Fruit fly (Drosophila melanogaster) whole organism, wandering third instar larva: ENCODE data around the gene bys.

ENCODE experiments used
- Abd-B ChIP-seq: fragments of >200 bp; optimal IDR thresholded peaks from 2 replicates; lab custom pipeline; 2017; ENCODE audit warnings: missing biosample characterization, missing genetic modification characterization
- CG32264 ChIP-seq: fragments of 200-800 bp; sonication (Bioruptor generic); optimal IDR thresholded peaks from 2 replicates; lab custom pipeline; 2016; ENCODE audit warnings: missing biosample characterization, missing genetic modification characterization
- CG9705 ChIP-seq: fragments of 200-800 bp; sonication (Bioruptor generic); optimal IDR thresholded peaks from 2 replicates; lab custom pipeline; 2018; ENCODE audit warnings: missing biosample characterization, mild to moderate bottlenecking, missing genetic modification characterization
- CrebA ChIP-seq: fragments of 200-800 bp; sonication (Bioruptor generic); optimal IDR thresholded peaks from 2 replicates; lab custom pipeline; 2016; ENCODE audit warnings: missing biosample characterization, mild to moderate bottlenecking, missing genetic modification characterization, borderline replicate concordance
- Dfd ChIP-seq: fragments of >200 bp; optimal IDR thresholded peaks from 2 replicates; lab custom pipeline; 2017; ENCODE audit warnings: missing biosample characterization, missing genetic modification characterization
- Dif ChIP-seq: fragments of 200-275, 200-300 bp; sonication (Bioruptor generic); optimal IDR thresholded peaks from 2 replicates; lab custom pipeline; 2018; ENCODE audit warnings: missing biosample characterization, missing genetic modification characterization; ENCODE audit not compliant: partially characterized antibody
- GATAd ChIP-seq: sonication (Bioruptor generic); optimal IDR thresholded peaks from 2 replicates; lab custom pipeline; 2016; ENCODE audit warnings: missing biosample characterization, missing genetic modification characterization
- HLH106 ChIP-seq: fragments of 200-800 bp; optimal IDR thresholded peaks from 3 replicates; lab custom pipeline; 2019; ENCODE audit warnings: missing biosample characterization, mild to moderate bottlenecking, missing genetic modification characterization, moderate library complexity
- Hnf4 ChIP-seq: fragments of 200-800 bp; sonication (Bioruptor generic); optimal IDR thresholded peaks from 2 replicates; lab custom pipeline; 2016; ENCODE audit warnings: missing biosample characterization, mild to moderate bottlenecking, missing genetic modification characterization
- Hr78 ChIP-seq: fragments of >200 bp; optimal IDR thresholded peaks from 2 replicates; lab custom pipeline; 2017; ENCODE audit warnings: missing biosample characterization, missing genetic modification characterization
- Hr83 ChIP-seq: fragments of 200-300 bp; sonication (Bioruptor generic); optimal IDR thresholded peaks from 2 replicates; lab custom pipeline; 2016; ENCODE audit warnings: missing biosample characterization, mild to moderate bottlenecking, missing genetic modification characterization, moderate library complexity; ENCODE audit not compliant: poor library complexity, severe bottlenecking
- Jra ChIP-seq: sonication (Bioruptor generic); optimal IDR thresholded peaks from 2 replicates; lab custom pipeline; 2016; ENCODE audit warnings: missing biosample characterization, missing genetic modification characterization
- Mio ChIP-seq: sonication (Bioruptor generic); optimal IDR thresholded peaks from 2 replicates; lab custom pipeline; 2016; ENCODE audit warnings: missing biosample characterization, missing genetic modification characterization
- Myc ChIP-seq: fragments of >200 bp; optimal IDR thresholded peaks from 2 replicates; lab custom pipeline; 2017
- N ChIP-seq: fragments of >200 bp; optimal IDR thresholded peaks from 2 replicates; lab custom pipeline; 2018; ENCODE audit warnings: missing biosample characterization, missing external identifiers, missing genetic modification characterization
- OdsH ChIP-seq: fragments of 200-800 bp; sonication (Bioruptor generic); optimal IDR thresholded peaks from 2 replicates; lab custom pipeline; 2016; ENCODE audit warnings: missing biosample characterization, mild to moderate bottlenecking, missing genetic modification characterization
- Rel ChIP-seq, 2 experiments: fragments of 200-800 bp; sonication (Bioruptor generic) in 1 of 2; optimal IDR thresholded peaks; 2 replicates in 1 of 2; 3 replicates in 1 of 2; lab custom pipeline; 2016 to 2019; ENCODE audit warnings: mild to moderate bottlenecking in 2 of 2, missing biosample characterization in 2 of 2, missing genetic modification characterization in 2 of 2, moderate library complexity in 1 of 2
- Sp1 ChIP-seq: fragments of 200-800 bp; sonication (Bioruptor generic); optimal IDR thresholded peaks from 3 replicates; lab custom pipeline; 2019; ENCODE audit warnings: missing biosample characterization, mild to moderate bottlenecking, missing genetic modification characterization, moderate library complexity
- Vsx2 ChIP-seq: fragments of 200-300, 225-300 bp; sonication (Bioruptor generic); optimal IDR thresholded peaks from 2 replicates; lab custom pipeline; 2018; ENCODE audit warnings: missing biosample characterization, missing genetic modification characterization; ENCODE audit not compliant: partially characterized antibody
- br ChIP-seq: fragments of 200-800 bp; sonication (Bioruptor generic); optimal IDR thresholded peaks from 2 replicates; lab custom pipeline; 2016; ENCODE audit warnings: missing biosample characterization, missing genetic modification characterization
- brk ChIP-seq: fragments of 200-800 bp; sonication (Bioruptor generic); optimal IDR thresholded peaks from 2 replicates; lab custom pipeline; 2016; ENCODE audit warnings: missing biosample characterization, mild to moderate bottlenecking, missing genetic modification characterization
- dl ChIP-seq, 2 experiments: fragments of 175-275, 200-275 bp in 1 of 2; fragments of 200-275 bp in 1 of 2; sonication (Bioruptor generic); optimal IDR thresholded peaks; lab custom pipeline; 2018; ENCODE audit warnings: mild to moderate bottlenecking in 2 of 2, missing biosample characterization in 2 of 2, missing genetic modification characterization in 2 of 2, moderate library complexity in 2 of 2; ENCODE audit not compliant: partially characterized antibody in 2 of 2, insufficient read depth in 1 of 2
- dmrt93B ChIP-seq: fragments of 200-800 bp; sonication (Bioruptor generic); optimal IDR thresholded peaks from 2 replicates; lab custom pipeline; 2018; ENCODE audit warnings: missing biosample characterization, mild to moderate bottlenecking, missing genetic modification characterization
- dsf ChIP-seq: sonication (Bioruptor generic); optimal IDR thresholded peaks from 2 replicates; lab custom pipeline; 2016; ENCODE audit warnings: missing biosample characterization, missing genetic modification characterization, borderline replicate concordance
- ey ChIP-seq: fragments of 200-800 bp; sonication (Bioruptor generic); optimal IDR thresholded peaks from 2 replicates; lab custom pipeline; 2016; ENCODE audit warnings: missing biosample characterization, missing genetic modification characterization
- foxo ChIP-seq, 2 experiments: fragments of 200-800 bp; sonication (Bioruptor generic); optimal IDR thresholded peaks; 2 replicates in 1 of 2; 3 replicates in 1 of 2; lab custom pipeline; 2016 to 2017; ENCODE audit warnings: missing biosample characterization in 2 of 2, missing genetic modification characterization in 2 of 2
- fru ChIP-seq: fragments of 200-800 bp; sonication (Bioruptor generic); optimal IDR thresholded peaks from 3 replicates; lab custom pipeline; 2016; ENCODE audit warnings: missing biosample characterization, mild to moderate bottlenecking, missing genetic modification characterization
- h ChIP-seq: fragments of 200-800 bp; sonication (Bioruptor generic); optimal IDR thresholded peaks from 3 replicates; lab custom pipeline; 2016; ENCODE audit warnings: missing biosample characterization, mild to moderate bottlenecking, missing genetic modification characterization
- jim ChIP-seq: fragments of 175-275, 200-325 bp; sonication (Bioruptor generic); optimal IDR thresholded peaks from 2 replicates; lab custom pipeline; 2016; ENCODE audit warnings: missing biosample characterization, mild to moderate bottlenecking, missing genetic modification characterization
- lola ChIP-seq: fragments of >200 bp; optimal IDR thresholded peaks from 2 replicates; lab custom pipeline; 2017; ENCODE audit warnings: missing biosample characterization, missing genetic modification characterization
- pan ChIP-seq: fragments of >200 bp; optimal IDR thresholded peaks from 2 replicates; lab custom pipeline; 2017
- psq ChIP-seq: fragments of 200-800 bp; sonication (Bioruptor generic); optimal IDR thresholded peaks from 3 replicates; lab custom pipeline; 2017; ENCODE audit warnings: missing biosample characterization, mild to moderate bottlenecking, missing genetic modification characterization, moderate library complexity
- rgr ChIP-seq: fragments of 200-800 bp; sonication (Bioruptor generic); optimal IDR thresholded peaks from 3 replicates; lab custom pipeline; 2016; ENCODE audit warnings: missing biosample characterization, mild to moderate bottlenecking, missing genetic modification characterization
- sage ChIP-seq: fragments of 200-800 bp; sonication (Bioruptor generic); optimal IDR thresholded peaks from 2 replicates; lab custom pipeline; 2016; ENCODE audit warnings: missing biosample characterization, mild to moderate bottlenecking, missing genetic modification characterization
- sv ChIP-seq: fragments of 200-800 bp; sonication (Bioruptor generic); optimal IDR thresholded peaks from 3 replicates; lab custom pipeline; 2016; ENCODE audit warnings: missing biosample characterization, missing genetic modification characterization
- tai ChIP-seq: sonication (Bioruptor generic); optimal IDR thresholded peaks from 2 replicates; lab custom pipeline; 2016; ENCODE audit warnings: missing biosample characterization, missing genetic modification characterization
- usp ChIP-seq: fragments of >200 bp; optimal IDR thresholded peaks from 2 replicates; lab custom pipeline; 2017; ENCODE audit warnings: missing biosample characterization, missing genetic modification characterization
- woc ChIP-seq: sonication (Bioruptor generic); optimal IDR thresholded peaks from 2 replicates; lab custom pipeline; 2016; ENCODE audit warnings: missing biosample characterization, mild to moderate bottlenecking, missing genetic modification characterization

Gene bys

dm6 chrX:7900659-7901058 is 1.0 kb upstream of the bys start:
- TF ChIP-seq Rel (GFP tag; optimal IDR thresholded peaks at IDR 0.05; lab: Kevin White, UChicago) (no peak), Rel (tag; optimal IDR thresholded peaks at IDR 0.05; lab: Kevin White, UChicago) (peak; percentile 88), OdsH (GFP tag; lab: Kevin White, UChicago) (no peak), N (GFP tag; lab: Kevin White, UChicago) (no peak), CG9705 (GFP tag; lab: Kevin White, UChicago) (no peak), CrebA (GFP tag; lab: Kevin White, UChicago) (no peak), ey (GFP tag; lab: Kevin White, UChicago) (no peak), Hnf4 (GFP tag; lab: Kevin White, UChicago) (no peak), Dfd (GFP tag; lab: Kevin White, UChicago) (no peak)
- TF ChIP-seq, all 38 proteins: peak for 1

DNA sequence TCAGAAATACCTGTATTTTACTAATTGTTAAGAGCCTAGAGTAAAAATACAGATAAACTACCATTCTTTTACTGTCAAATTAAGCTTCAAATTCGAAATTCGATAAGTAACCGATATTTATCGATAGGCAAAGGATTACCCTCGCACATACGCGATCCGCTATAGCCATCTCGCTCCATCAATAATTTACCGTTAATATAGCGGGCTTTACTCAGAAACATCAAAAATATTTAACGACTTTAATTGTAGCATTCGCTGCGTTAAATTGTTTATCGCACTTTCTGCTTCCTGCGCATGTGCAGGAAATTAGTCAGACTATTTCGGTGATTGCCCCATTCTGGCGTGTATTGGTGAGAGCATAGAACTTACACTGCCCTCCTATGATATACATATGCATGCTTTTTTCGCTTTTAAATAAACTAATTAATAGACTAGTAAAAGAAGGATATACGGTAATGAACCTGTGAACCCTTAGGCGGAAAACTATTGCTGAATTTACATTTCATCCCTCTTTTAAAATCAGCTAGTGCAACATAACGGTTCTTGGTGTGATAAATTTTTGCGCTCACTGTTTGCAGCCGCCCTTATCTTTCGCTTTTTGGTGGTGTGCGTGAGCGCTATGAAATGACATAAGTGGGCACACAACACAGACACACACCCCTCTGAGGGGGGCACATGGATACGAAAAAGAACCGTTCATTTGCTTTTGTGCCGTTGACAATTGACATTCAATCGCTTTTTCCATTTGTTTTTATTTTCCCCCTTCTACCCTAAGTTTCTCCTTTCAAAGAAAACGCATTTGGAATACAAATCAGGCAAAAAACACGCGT is 6.8 kb downstream of the bys start, which contains the start of the genes dpr14 and spidey:
Gene dpr14 (minus strand): TSS at position 48 of the 830 bp plus-strand sequence.
Gene spidey (plus strand): TSS at position 693 of the 830 bp plus-strand sequence.
- no peak for TF ChIP-seq Hr83
- TF ChIP-seq Hnf4 (GFP tag; lab: Kevin White, UChicago): peak; percentile 70
- peak; percentile 81 for TF ChIP-seq Sp1 (GFP tag; lab: Kevin White, UChicago)
- no peak for TF ChIP-seq CrebA (GFP tag; lab: Kevin White, UChicago)
- no peak for TF ChIP-seq Abd-B (GFP tag; lab: Kevin White, UChicago)
- TF ChIP-seq pan (lab: Kevin White, UChicago): no peak
- TF ChIP-seq Dif (GFP tag; lab: Kevin White, UChicago): peak; percentile 36
- TF ChIP-seq ey (GFP tag; lab: Kevin White, UChicago): peak; percentile 83
- TF ChIP-seq h (GFP tag; lab: Kevin White, UChicago): peak; percentile 85
- TF ChIP-seq Myc (lab: Kevin White, UChicago): no peak
- TF ChIP-seq jim (GFP tag; lab: Kevin White, UChicago): no peak
- TF ChIP-seq brk: no peak
- no peak for TF ChIP-seq tai (GFP tag; lab: Kevin White, UChicago)
- TF ChIP-seq woc (GFP tag; lab: Kevin White, UChicago): peak; percentile 71
- no peak for TF ChIP-seq GATAd (GFP tag; lab: Kevin White, UChicago)
- TF ChIP-seq dsf (GFP tag; lab: Kevin White, UChicago): no peak
- no peak for TF ChIP-seq lola (GFP tag; lab: Kevin White, UChicago)
- no peak for TF ChIP-seq dl (GFP tag; optimal IDR thresholded peaks at IDR 0.05; lab: Kevin White, UChicago; ENCODE audit: insufficient read depth in 1 of 2, partially characterized antibody in 2 of 2)
- peak; percentile 83 for TF ChIP-seq HLH106 (tag; lab: Kevin White, UChicago)
- peak; percentile 77 for TF ChIP-seq br (GFP tag; lab: Kevin White, UChicago)
- peak; percentile 65 for TF ChIP-seq Vsx2 (GFP tag; lab: Kevin White, UChicago)
- TF ChIP-seq Dfd (GFP tag; lab: Kevin White, UChicago): no peak
- TF ChIP-seq Jra: peak; percentile 39
- TF ChIP-seq Hr78: no peak
- TF ChIP-seq N (GFP tag; lab: Kevin White, UChicago): no peak
- TF ChIP-seq fru (GFP tag; lab: Kevin White, UChicago): peak; percentile 86
- TF ChIP-seq rgr (GFP tag; lab: Kevin White, UChicago): peak; percentile 79
- peak; percentile 65 for TF ChIP-seq CG9705 (GFP tag; lab: Kevin White, UChicago)
- peak; percentile 64 for TF ChIP-seq psq (GFP tag; lab: Kevin White, UChicago)
- TF ChIP-seq foxo (GFP tag; optimal IDR thresholded peaks at IDR 0.05; lab: Kevin White, UChicago): peak in 1 of 2 experiments; percentile 79
- no peak for TF ChIP-seq Rel (GFP tag; optimal IDR thresholded peaks at IDR 0.05; lab: Kevin White, UChicago)
- TF ChIP-seq Rel (tag; optimal IDR thresholded peaks at IDR 0.05; lab: Kevin White, UChicago): peak; percentile 82
- peak; percentile 62 for TF ChIP-seq dmrt93B (GFP tag; lab: Kevin White, UChicago)
- TF ChIP-seq OdsH (GFP tag; lab: Kevin White, UChicago): peak; percentile 71
- TF ChIP-seq Mio (GFP tag; lab: Kevin White, UChicago): peak; percentile 22
- peak; percentile 39 for TF ChIP-seq CG32264 (GFP tag; lab: Kevin White, UChicago)
- peak; percentile 80 for TF ChIP-seq sv (GFP tag; lab: Kevin White, UChicago)
- no peak for TF ChIP-seq sage (GFP tag; lab: Kevin White, UChicago)
- no peak for TF ChIP-seq usp (GFP tag; lab: Kevin White, UChicago)
- TF ChIP-seq, all 38 proteins: peak for 21
